In the genomic region with DNA sequence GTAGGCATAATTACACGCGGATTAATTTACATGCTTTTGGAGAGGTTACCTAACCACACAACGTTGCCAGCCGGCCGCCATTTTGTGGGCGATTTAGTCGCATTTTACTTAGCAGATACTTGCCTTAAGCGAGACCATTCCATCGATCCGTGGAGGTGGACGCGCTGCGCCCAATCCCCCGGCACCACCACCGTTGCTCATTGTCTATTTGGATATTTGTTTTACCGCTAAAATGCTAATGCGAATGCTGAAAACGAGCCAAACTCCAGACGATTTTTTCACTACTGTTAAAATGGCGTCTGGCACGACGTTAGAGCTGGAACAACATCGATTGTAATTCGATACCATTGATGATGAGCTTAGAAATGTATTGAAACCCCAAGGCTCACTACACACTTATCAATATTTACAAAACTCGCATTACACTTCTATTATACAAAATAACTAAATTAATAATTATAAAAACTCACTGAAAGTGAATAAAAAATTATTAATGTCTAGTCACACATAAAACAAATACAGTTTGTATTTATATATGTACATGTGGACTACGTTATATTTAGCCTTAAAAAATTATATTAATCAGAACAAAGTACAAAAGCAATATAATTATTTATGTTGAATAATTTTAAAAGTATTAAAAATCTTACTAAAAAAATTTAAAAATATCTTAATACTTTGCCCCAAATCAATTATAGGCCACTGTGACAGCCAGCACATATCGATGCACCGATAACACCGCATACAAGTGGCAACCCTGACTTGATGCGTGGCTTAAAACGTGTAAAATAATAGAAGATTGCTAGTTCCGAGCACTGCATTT, we compare ENCODE assay signal across 5 fruit fly cellular contexts.
TF ChIP-seq lines count a peak whose summit lies in the region.

A gene (plus strand): TSS at position 741 of the 823 bp plus-strand sequence.

TF ChIP-seq in whole organism, adult, 20 proteins besides CTCF, POLR2A, EP300 and RAD21 (continued from another document):
- TF ChIP-seq CG5204 (GFP tag; optimal IDR thresholded peaks at IDR 0.05; lab: Kevin White, UChicago) (no peak), cic (GFP tag; optimal IDR thresholded peaks at IDR 0.05; lab: Kevin White, UChicago) (no peak), CG11617 (GFP tag; optimal IDR thresholded peaks at IDR 0.05; lab: Kevin White, UChicago) (peak; percentile 83), CG7101 (tag; optimal IDR thresholded peaks at IDR 0.05; lab: Kevin White, UChicago) (peak; percentile 87)

TF ChIP-seq in whole organism, embryonic, 481 proteins besides CTCF, POLR2A, EP300 and RAD21 (continued from another document and continues in another):
- TF ChIP-seq CG18599 (GFP tag; optimal IDR thresholded peaks at IDR 0.05; lab: Kevin White, UChicago), result peak; percentile 46
- TF ChIP-seq CG12299 (tag; optimal IDR thresholded peaks at IDR 0.05; lab: Kevin White, UChicago), result peak; percentile 72
- TF ChIP-seq sens (GFP tag; lab: Kevin White, UChicago), result peak; percentile 88
- TF ChIP-seq gro (GFP tag; optimal IDR thresholded peaks at IDR 0.05; lab: Kevin White, UChicago), result no peak
- TF ChIP-seq cad (GFP tag; optimal IDR thresholded peaks at IDR 0.05; lab: Kevin White, UChicago), result no peak
- no peak for TF ChIP-seq pb (GFP tag; optimal IDR thresholded peaks at IDR 0.05; lab: Kevin White, UChicago)
- peak; percentile 29; the same call in 2 of the 3 replicates for TF ChIP-seq CG6791 (GFP tag; IDR thresholded peaks at IDR 0.05; lab: Robert Waterston, UW; ENCODE audit: partially characterized antibody)
- TF ChIP-seq CG6854 (GFP tag; optimal IDR thresholded peaks at IDR 0.05; lab: Kevin White, UChicago), result no peak
- TF ChIP-seq CG12744 (GFP tag; optimal IDR thresholded peaks at IDR 0.05; lab: Kevin White, UChicago), result no peak
- TF ChIP-seq sob (GFP tag; IDR thresholded peaks at IDR 0.05; lab: Robert Waterston, UW), result peak; percentile 68; the same call in 1 of the 2 replicates
- peak; percentile 53 for TF ChIP-seq CG10431 (GFP tag; optimal IDR thresholded peaks at IDR 0.05; lab: Kevin White, UChicago)
- peak; percentile 51 for TF ChIP-seq Usf (GFP tag; optimal IDR thresholded peaks at IDR 0.05; lab: Kevin White, UChicago)
- no peak for TF ChIP-seq ftz-f1 (GFP tag; optimal IDR thresholded peaks at IDR 0.05; lab: Kevin White, UChicago)
- TF ChIP-seq ab (GFP tag; optimal IDR thresholded peaks at IDR 0.05; lab: Kevin White, UChicago), result no peak
- no peak for TF ChIP-seq HLH54F (GFP tag; optimal IDR thresholded peaks at IDR 0.05; lab: Kevin White, UChicago)
- TF ChIP-seq oc (tag; optimal IDR thresholded peaks at IDR 0.05; lab: Kevin White, UChicago), result peak; percentile 48
- no peak for TF ChIP-seq btn (GFP tag; optimal IDR thresholded peaks at IDR 0.05; lab: Kevin White, UChicago)
- no peak for TF ChIP-seq hkb (optimal IDR thresholded peaks at IDR 0.05; lab: Kevin White, UChicago)
- TF ChIP-seq hkb (GFP tag; IDR thresholded peaks at IDR 0.05; lab: Robert Waterston, UW), result peak; percentile 66
- TF ChIP-seq Doc3 (GFP tag; IDR thresholded peaks at IDR 0.05; lab: Robert Waterston, UW; ENCODE audit: partially characterized antibody), result peak; percentile 35; the same call in 1 of the 3 replicates
- peak; percentile 82 for TF ChIP-seq CG32532 (GFP tag; IDR thresholded peaks at IDR 0.05; lab: Robert Waterston, UW)
- peak; percentile 36 for TF ChIP-seq Fer1 (GFP tag; optimal IDR thresholded peaks at IDR 0.05; lab: Kevin White, UChicago)
- TF ChIP-seq slbo (GFP tag; IDR thresholded peaks at IDR 0.05; lab: Robert Waterston, UW), result peak; percentile 87
- TF ChIP-seq CG32767 (GFP tag; IDR thresholded peaks at IDR 0.05; lab: Robert Waterston, UW), result no peak; the same call in 1 of the 2 replicates
- no peak for TF ChIP-seq Gsc (GFP tag; IDR thresholded peaks at IDR 0.05; lab: Robert Waterston, UW)
- no peak for TF ChIP-seq usp (GFP tag; optimal IDR thresholded peaks at IDR 0.05; lab: Kevin White, UChicago)
- peak in 1 of 2 experiments; percentile 16 for TF ChIP-seq insv (GFP tag; optimal IDR thresholded peaks at IDR 0.05; lab: Kevin White, UChicago)
- peak; percentile 87 for TF ChIP-seq grau (tag; optimal IDR thresholded peaks at IDR 0.05; lab: Kevin White, UChicago)
- TF ChIP-seq Asciz (GFP tag; optimal IDR thresholded peaks at IDR 0.05; lab: Kevin White, UChicago), result no peak

TF ChIP-seq in whole organism, prepupa, 60 proteins besides CTCF, POLR2A, EP300 and RAD21 (continued from another document and continues in another):
- TF ChIP-seq salr (GFP tag; optimal IDR thresholded peaks at IDR 0.05; lab: Kevin White, UChicago) (peak in 1 of 2 experiments; percentile 71), CG11902 (GFP tag; optimal IDR thresholded peaks at IDR 0.05; lab: Kevin White, UChicago) (peak; percentile 39), CG10631 (GFP tag; optimal IDR thresholded peaks at IDR 0.05; lab: Kevin White, UChicago) (peak; percentile 83), CG6808 (GFP tag; optimal IDR thresholded peaks at IDR 0.05; lab: Kevin White, UChicago) (peak; percentile 37), CG9139 (GFP tag; optimal IDR thresholded peaks at IDR 0.05; lab: Kevin White, UChicago) (no peak), CG10669 (GFP tag; optimal IDR thresholded peaks at IDR 0.05; lab: Kevin White, UChicago) (peak; percentile 35), cyc (GFP tag; optimal IDR thresholded peaks at IDR 0.05; lab: Kevin White, UChicago) (peak; percentile 43), lz (GFP tag; optimal IDR thresholded peaks at IDR 0.05; lab: Kevin White, UChicago) (peak; percentile 29), topi (GFP tag; optimal IDR thresholded peaks at IDR 0.05; lab: Kevin White, UChicago) (peak; percentile 51), fd85E (GFP tag; optimal IDR thresholded peaks at IDR 0.05; lab: Kevin White, UChicago) (no peak), CG6163 (GFP tag; IDR thresholded peaks at IDR 0.05; lab: Robert Waterston, UW) (peak; percentile 52; the same call in 2 of the 3 replicates), Met (GFP tag; optimal IDR thresholded peaks at IDR 0.05; lab: Kevin White, UChicago) (peak; percentile 30), Blimp-1 (GFP tag; optimal IDR thresholded peaks at IDR 0.05; lab: Kevin White, UChicago) (no peak), Hr4 (GFP tag; optimal IDR thresholded peaks at IDR 0.05; lab: Kevin White, UChicago) (peak; percentile 51), CG15336 (GFP tag; IDR thresholded peaks at IDR 0.05; lab: Robert Waterston, UW) (peak; percentile 67), CG34406 (GFP tag; optimal IDR thresholded peaks at IDR 0.05; lab: Kevin White, UChicago) (peak; percentile 76), achi (GFP tag; optimal IDR thresholded peaks at IDR 0.05; lab: Kevin White, UChicago) (peak; percentile 62), CG32006 (GFP tag; optimal IDR thresholded peaks at IDR 0.05; lab: Kevin White, UChicago) (peak; percentile 73), CG8119 (GFP tag; IDR thresholded peaks at IDR 0.05; lab: Robert Waterston, UW) (peak; percentile 74; the same call in 2 of the 3 replicates), Smox (GFP tag; optimal IDR thresholded peaks at IDR 0.05; lab: Kevin White, UChicago) (peak; percentile 55), net (GFP tag; optimal IDR thresholded peaks at IDR 0.05; lab: Kevin White, UChicago) (peak; percentile 49), eg (GFP tag; IDR thresholded peaks at IDR 0.05; lab: Robert Waterston, UW) (peak; percentile 69), CG6792 (GFP tag; optimal IDR thresholded peaks at IDR 0.05; lab: Kevin White, UChicago) (peak; percentile 42), fd59A (GFP tag; optimal IDR thresholded peaks at IDR 0.05; lab: Kevin White, UChicago) (no peak), fkh (GFP tag; optimal IDR thresholded peaks at IDR 0.05; lab: Kevin White, UChicago) (peak; percentile 38), Ets21C (GFP tag; optimal IDR thresholded peaks at IDR 0.05; lab: Kevin White, UChicago) (no peak), vri (GFP tag; optimal IDR thresholded peaks at IDR 0.05; lab: Kevin White, UChicago) (peak; percentile 73), Sox14 (GFP tag; optimal IDR thresholded peaks at IDR 0.05; lab: Kevin White, UChicago) (no peak), Ets96B (tag; optimal IDR thresholded peaks at IDR 0.05; lab: Kevin White, UChicago) (peak; percentile 70), CG8632 (GFP tag; optimal IDR thresholded peaks at IDR 0.05; lab: Kevin White, UChicago) (peak; percentile 78)

TF ChIP-seq in whole organism, pupa, 21 proteins besides CTCF, POLR2A, EP300 and RAD21 (continued from another document):
- TF ChIP-seq CG15710 (tag; optimal IDR thresholded peaks at IDR 0.05; lab: Kevin White, UChicago), result peak; percentile 73
- TF ChIP-seq CG4496 (GFP tag; IDR thresholded peaks at IDR 0.05; lab: Robert Waterston, UW), result 0 out of 3 replicates have a peak, but pooled peaks have one; percentile 25
- TF ChIP-seq Ets98B (GFP tag; IDR thresholded peaks at IDR 0.05; lab: Robert Waterston, UW), result peak; percentile 59; the same call in 1 of the 2 replicates

TF ChIP-seq in whole organism, wandering third instar larva, 38 proteins besides CTCF, POLR2A, EP300 and RAD21 (continued from another document):
- TF ChIP-seq Hnf4 (GFP tag; optimal IDR thresholded peaks at IDR 0.05; lab: Kevin White, UChicago), result peak; percentile 65
- no peak for TF ChIP-seq N (GFP tag; optimal IDR thresholded peaks at IDR 0.05; lab: Kevin White, UChicago)
- peak; percentile 63 for TF ChIP-seq rgr (GFP tag; optimal IDR thresholded peaks at IDR 0.05; lab: Kevin White, UChicago)
- TF ChIP-seq ey (GFP tag; optimal IDR thresholded peaks at IDR 0.05; lab: Kevin White, UChicago), result peak; percentile 19
